Fruit fly (Drosophila melanogaster): ENCODE measurements around the gene Ufsp2.

The Ufsp2 gene

DNA sequence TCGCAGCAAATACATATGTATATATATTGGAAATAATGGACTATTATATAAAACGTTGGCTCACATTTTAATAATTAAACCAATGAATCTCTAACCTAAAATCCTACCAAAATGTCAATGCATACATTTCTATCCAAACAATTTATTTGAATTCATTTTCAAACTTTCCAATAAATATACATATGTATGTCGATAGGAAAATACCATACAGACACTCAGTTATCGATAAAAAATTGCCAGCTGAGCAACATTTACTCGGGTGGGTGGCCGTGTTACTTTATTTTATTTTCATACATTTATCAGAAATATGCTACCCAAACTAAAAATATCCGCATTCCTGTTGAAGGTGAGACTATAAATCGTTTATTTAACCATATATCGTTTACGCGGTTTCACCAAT is at the start of gene Ufsp2:
TSS of gene Ufsp2 (plus strand) at position 214 of the 400 bp plus-strand sequence.
- no peak for TF ChIP-seq CG17801 (GFP tag; optimal IDR thresholded peaks at IDR 0.05; ENCODE audit: partially characterized antibody)

DNA sequence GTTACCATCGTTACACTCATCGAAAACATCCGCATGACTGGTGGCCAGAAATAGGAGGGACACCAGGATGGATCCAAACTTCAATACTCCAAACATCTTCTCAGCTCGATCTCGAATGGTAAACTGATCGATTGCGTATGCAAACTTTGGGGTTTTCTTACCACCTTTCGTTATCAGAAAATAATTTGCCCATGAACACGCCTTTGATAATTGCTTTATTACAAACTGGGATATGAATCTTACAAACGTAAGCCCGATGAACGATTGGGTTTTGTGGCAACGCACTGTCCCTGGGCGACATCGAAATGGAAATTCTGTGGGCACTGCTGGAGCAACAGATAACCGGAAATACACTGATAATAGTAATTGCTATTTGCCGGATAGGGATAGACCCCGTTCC is 49.7 kb upstream of the Ufsp2 start, which contains the start of gene CG33985:
TSS of gene CG33985 (minus strand) at position 101 of the 400 bp plus-strand sequence.
- TF ChIP-seq CG17801 (GFP tag; optimal IDR thresholded peaks at IDR 0.05; ENCODE audit: partially characterized antibody) = no peak

DNA sequence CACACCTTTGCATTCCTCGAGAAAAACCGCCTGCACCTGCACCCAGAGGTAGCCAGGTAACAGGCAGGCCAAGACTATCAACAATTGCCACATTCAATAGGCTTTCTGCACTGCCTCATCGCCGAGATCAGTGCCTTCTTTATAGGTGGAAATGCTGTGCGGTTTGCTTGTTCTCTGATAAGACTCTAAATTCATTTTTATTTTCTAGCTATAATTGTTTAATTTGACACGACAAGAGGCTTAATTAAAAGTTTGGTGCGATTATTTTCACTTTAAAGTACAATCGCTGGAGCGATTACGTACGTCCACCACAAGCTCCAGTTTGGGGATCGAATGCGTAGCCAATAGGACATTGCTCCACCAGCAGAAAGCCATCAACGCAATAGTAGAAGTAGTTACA is 49.0 kb upstream of the Ufsp2 start, which contains the start of gene CG42729:
TSS of gene CG42729 (minus strand) at position 101 of the 400 bp plus-strand sequence.
- TF ChIP-seq CG17801 (GFP tag; optimal IDR thresholded peaks at IDR 0.05; ENCODE audit: partially characterized antibody) = no peak

DNA sequence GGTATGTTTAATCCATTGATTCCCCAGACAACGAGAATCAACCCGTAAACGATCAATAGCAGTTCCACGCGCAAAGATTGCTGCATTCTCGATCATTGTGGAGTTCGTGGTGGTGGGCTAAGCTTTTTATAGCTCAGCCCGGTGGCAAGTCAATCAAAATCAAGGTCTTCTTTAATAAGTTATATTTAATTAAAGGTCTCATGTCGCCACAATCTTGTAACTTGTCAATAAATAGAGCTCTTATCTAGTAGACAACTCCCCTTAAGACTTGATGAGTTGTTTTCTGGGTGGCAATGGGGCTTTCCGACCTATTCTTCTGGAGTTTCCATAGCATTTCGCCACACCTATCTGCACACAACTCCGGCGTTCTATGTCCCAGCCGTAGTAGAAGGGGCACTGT is 48.3 kb upstream of the Ufsp2 start, which contains the start of gene CG42728:
TSS of gene CG42728 (minus strand) at position 101 of the 400 bp plus-strand sequence.
- TF ChIP-seq CG17801 (GFP tag; optimal IDR thresholded peaks at IDR 0.05; ENCODE audit: partially characterized antibody) = no peak

DNA sequence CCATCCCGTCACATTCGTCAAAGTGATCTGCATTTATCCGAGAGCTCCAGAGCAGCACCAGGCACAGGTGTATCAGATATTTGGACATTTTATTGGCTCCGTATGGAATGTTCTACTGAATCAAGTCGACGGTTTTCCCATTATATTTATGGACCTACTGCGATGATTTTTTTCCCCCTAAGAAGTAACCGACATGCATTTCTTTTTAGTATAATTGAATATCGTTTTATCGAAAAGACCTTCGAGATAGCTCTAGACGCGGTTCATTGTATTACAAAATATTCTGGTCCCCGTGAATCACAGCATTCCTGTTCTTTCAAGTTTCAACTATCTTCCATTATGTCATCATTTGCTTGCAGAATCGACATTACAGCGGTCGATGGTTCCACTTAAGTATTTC is 47.2 kb upstream of the Ufsp2 start, which contains the start of gene obst-H:
TSS of gene obst-H (minus strand) at position 101 of the 400 bp plus-strand sequence.
- TF ChIP-seq CG17801 (GFP tag; optimal IDR thresholded peaks at IDR 0.05; ENCODE audit: partially characterized antibody) = no peak

DNA sequence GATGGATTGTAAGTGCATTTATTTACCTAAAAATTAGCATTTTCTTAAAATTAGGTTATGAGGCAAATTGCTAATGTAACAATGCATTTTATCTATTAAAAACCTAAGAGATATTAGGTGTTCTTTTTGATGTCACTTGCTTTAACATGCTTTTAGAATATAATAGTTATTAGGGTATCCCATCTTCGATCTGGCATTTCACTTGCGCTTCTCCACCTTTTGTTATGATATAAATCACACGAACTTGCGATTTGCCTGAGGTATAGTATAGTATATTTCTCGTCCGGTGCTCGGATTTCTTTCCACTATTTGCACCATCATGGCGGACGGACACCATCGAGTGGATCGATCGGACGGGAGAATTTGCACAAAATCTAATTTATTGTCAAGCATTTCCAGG is 46.3 kb upstream of the Ufsp2 start:
- no peak for TF ChIP-seq CG17801 (GFP tag; optimal IDR thresholded peaks at IDR 0.05; ENCODE audit: partially characterized antibody)

DNA sequence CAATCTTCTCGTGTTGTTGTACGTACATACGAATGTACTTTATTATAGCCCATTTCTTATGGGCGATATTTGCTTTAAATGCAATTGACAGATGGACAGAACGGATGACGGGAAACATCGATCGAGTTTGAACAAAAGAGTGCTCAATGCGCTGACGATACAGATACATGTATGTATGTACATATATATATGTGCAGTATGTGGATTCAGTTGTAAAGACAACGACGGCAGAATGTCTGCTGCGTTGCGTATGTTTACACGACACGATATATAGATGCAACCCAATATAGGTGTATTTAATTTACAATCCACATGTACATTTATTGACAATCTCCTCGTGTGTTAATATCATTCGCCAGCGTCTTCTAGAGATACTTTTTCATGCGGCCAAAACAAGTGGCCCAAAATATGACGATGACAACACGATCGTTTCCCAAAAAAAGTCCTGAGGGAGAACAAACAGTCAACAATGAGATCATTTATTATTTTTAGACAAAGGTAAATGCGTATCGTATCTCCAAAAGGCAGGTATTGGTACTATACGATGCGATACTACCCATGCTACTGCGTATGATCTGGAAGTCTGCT is 45.6 kb upstream of the Ufsp2 start:
- TF ChIP-seq CG17801 (GFP tag; optimal IDR thresholded peaks at IDR 0.05; ENCODE audit: partially characterized antibody) = no peak

DNA sequence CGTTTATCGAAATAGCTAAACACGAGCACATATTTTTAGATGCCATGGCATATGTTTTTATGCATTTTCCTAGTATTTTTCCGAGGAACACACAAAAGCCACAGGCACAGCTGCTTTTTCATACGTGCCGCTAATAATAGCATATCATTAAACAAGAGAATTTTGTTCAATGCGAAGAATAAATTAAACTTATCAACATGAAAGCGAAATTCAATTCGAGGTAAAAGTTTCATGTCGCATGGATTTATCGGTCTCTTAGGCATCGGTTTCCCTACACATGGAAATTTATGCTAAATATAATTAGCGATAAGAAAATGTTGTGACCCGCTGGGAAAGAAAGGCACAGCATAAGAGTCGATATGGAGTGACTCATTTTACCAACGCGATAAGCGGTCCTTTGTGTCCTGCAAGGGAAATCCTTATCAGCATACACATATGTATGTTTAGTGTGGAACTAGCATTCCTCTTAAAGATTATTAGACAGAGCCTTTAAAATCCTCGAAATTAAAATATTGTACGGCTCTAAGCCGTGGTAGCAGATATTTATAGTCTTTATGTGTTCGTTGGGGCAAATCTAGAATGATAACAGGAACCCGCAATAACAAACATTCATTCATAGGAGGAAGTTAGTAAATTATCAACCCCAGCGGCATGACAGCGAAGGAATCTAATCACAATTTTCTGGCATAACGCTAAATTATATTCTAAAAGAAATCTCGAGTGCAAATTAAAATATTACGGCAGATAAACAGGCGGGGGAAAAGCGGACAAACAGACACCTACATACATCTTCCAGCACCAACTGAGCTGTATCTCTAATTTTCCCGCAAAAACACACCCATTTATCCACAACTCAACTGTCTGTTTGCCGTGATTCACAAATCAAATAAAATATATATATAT is 44.7 kb upstream of the Ufsp2 start, which contains the start of gene CG43248:
TSS of gene CG43248 (minus strand) at position 51 of the 903 bp plus-strand sequence.
- no peak for TF ChIP-seq CG17801 (GFP tag; optimal IDR thresholded peaks at IDR 0.05; ENCODE audit: partially characterized antibody)

DNA sequence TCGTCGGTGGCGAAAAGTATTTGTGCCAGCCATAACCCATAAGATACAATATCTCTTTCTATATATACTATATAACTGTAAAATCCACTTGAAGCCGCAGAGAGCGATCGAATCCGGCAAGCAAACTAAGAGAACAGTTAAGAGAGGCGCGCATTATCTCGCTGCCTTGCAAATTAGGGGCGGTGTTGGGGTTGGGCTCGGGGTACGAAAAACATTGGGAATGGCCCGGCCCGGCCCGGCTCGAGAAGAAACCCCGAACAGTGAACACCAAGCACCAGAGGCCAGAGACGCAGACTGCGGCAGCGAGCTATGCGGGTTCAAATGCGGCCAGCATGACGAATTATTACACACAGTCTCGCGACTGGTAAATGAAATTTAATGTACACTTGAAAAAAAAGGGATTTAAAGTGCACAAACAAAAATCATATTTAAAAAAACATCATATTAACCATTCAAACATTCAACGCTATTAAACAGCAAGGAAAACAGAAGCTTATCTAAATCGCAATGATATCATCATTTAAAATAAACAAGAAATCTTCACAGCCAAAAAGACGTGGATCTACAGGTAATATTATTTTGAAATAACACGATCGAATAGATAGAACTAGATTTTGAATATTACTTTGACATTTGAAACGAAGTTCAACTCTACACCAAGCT is 43.9 kb upstream of the Ufsp2 start:
- TF ChIP-seq CG17801 (GFP tag; optimal IDR thresholded peaks at IDR 0.05; ENCODE audit: partially characterized antibody) = no peak

DNA sequence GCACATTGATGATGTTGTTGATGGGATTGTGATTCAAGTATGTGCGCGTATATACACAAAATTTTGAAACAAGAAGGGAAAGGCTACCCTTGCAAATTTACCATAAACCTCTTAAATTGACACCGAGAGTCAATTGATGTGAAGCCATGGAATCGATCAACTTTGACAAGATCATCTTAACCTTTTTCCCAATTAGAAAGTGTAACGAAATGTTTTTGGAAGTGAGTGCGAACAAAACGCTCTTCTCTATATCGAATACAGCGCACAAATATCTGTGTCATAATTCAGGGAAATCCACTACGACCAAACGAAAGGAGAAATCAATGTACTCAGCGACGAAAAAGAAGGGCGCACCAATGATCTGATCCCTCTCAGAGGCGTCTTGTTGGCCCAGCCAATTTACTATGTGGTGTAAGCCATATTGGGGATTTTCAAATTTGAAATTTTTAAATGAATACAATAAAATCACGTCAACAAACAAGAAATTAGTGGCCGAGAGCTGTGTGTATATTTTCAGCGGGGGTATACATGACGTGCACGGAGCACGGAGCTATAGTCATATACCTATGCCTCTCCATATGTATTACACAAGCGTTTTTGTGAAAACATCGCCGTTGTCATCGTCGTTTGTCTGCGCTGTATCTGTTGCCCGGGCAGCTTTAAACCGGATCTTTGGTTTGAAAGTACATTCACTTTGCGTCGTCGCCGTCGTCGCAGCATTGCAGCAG is 42.8 kb upstream of the Ufsp2 start:
- no peak for TF ChIP-seq CG17801 (GFP tag; optimal IDR thresholded peaks at IDR 0.05; ENCODE audit: partially characterized antibody)

DNA sequence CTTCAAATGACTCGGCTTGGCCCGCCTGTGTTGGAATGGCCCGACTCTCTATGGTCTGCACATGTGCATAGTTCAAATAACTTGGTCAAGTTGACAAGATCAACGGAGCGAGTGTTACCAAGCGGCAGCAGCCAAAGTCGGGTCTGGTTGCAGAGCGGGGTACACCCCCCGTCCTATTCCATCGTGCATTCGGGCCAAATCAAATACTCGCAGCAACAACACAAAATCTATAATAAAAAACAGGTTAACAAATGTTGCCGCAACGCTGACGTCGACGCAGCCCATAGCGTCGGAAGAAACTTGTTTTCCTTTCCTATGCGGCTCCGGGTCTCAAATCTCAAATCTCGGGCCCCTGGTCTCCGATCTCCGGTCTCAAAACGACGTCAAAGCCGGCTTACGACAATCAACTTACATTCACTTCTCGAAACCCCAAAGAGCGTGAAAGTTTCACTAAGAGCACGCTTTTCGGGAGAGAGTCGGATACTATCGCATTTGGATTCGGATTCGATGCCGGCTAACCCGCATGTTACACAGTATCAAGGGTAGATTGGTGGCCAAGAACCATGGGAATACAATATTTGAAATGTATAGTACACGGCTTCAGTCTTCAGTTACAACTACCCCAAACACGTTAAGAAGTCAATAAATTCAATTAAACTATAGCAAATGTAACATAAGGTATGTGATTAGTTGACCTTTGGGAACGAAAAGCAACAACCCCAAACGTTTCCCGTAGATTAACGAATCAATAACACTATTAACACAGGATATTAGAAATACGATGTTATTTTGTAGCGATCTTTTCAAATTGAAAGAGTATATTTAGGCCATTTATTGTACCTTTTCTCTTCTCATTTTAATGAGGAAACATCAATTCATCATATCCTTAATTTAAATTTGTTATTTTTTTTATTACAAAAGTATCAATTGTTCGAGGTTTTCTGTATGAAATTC is 41.8 kb upstream of the Ufsp2 start:
- no peak for TF ChIP-seq CG17801 (GFP tag; optimal IDR thresholded peaks at IDR 0.05; ENCODE audit: partially characterized antibody)

DNA sequence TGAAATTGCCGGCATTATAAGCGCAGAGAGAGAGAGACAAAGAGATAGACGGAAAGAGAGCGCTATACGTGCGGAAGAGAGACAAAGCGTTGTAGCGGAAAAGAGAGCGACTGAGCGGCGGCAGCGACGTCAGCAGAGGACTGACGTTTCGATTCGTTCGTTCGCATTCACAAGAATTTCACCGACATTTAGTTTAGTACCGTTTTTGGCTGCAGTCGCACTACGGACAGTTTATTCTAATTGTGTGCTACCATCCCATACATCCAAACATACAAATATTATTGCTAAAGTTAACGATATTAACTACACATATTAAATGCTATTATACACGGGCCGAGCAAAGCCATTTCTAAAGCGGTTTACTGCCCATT is 41.2 kb upstream of the Ufsp2 start, which contains the start of gene CrebA:
TSS of gene CrebA (plus strand) at position 168 of the 371 bp plus-strand sequence.
- TF ChIP-seq CG17801 (GFP tag; optimal IDR thresholded peaks at IDR 0.05; ENCODE audit: partially characterized antibody) = peak; percentile 1

DNA sequence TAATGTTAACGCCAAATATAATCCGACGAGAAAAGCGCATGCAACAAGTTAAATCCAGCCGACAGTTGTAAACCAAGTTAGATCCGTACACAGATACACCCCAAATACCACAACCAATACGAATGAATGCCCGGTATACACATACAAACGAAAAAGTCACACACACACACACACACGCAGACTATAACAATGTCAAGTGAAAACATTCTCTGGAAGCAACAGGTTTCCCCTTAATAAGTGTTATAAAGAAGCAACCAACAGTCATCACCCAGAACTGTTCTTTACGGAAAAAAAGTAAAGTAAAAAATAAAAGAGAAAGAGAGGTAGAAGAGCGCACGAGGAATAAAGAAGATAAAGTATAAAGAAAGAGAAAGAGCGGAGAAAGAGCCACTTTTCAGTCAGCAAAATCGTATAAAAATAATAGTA is 40.6 kb upstream of the Ufsp2 start:
- TF ChIP-seq CG17801 (GFP tag; optimal IDR thresholded peaks at IDR 0.05; ENCODE audit: partially characterized antibody) = no peak
